Worm (Caenorhabditis elegans) whole organism, L1 larva: Measurements from ENCODE around the gene srh-265.

Source experiments
- C34B4.2 ChIP-seq: sonication (generic microtip); optimal IDR thresholded peaks from 2 replicates; lab custom pipeline; 2017; ENCODE audit warnings: mild to moderate bottlenecking, missing genetic modification characterization, missing compliant biosample characterization
- aly-2 ChIP-seq: fragments of 150-350 bp; optimal IDR thresholded peaks from 2 replicates; lab custom pipeline; 2014; ENCODE audit warnings: missing biosample characterization, missing genetic modification characterization
- blmp-1 ChIP-seq: fragments of 150-350 bp; optimal IDR thresholded peaks from 2 replicates; lab custom pipeline; 2014; ENCODE audit warnings: missing biosample characterization, missing genetic modification characterization
- ceh-63 ChIP-seq: fragments of 200-800 bp; sonication (Bioruptor generic); optimal IDR thresholded peaks from 2 replicates; lab custom pipeline; 2018; ENCODE audit warnings: mild to moderate bottlenecking, missing genetic modification characterization, missing compliant biosample characterization
- ceh-90 ChIP-seq: sonication (generic microtip); optimal IDR thresholded peaks from 2 replicates; lab custom pipeline; 2016; ENCODE audit warnings: missing genetic modification characterization, missing compliant biosample characterization
- ces-1 ChIP-seq: fragments of 150-350 bp; optimal IDR thresholded peaks from 2 replicates; lab custom pipeline; 2014; ENCODE audit warnings: missing biosample characterization, missing genetic modification reagents, missing genetic modification characterization
- efl-1 ChIP-seq, 4 experiments: fragments of 150-350 bp; optimal IDR thresholded peaks in 3 of 4; peaks in 1 of 4; 1 replicate in 1 of 4; 2 replicates in 3 of 4; lab custom pipeline; 2014; ENCODE audit warnings: missing biosample characterization in 2 of 4, missing genetic modification characterization in 2 of 4, missing genetic modification reagents in 2 of 4
- efl-3 ChIP-seq: fragments of 200-800 bp; sonication (Bioruptor generic); optimal IDR thresholded peaks from 2 replicates; lab custom pipeline; 2018; ENCODE audit warnings: mild to moderate bottlenecking, missing genetic modification characterization, missing compliant biosample characterization
- egl-13 ChIP-seq: sonication (generic microtip); optimal IDR thresholded peaks from 2 replicates; lab custom pipeline; 2016; ENCODE audit warnings: missing genotype, missing genetic modification reagents, missing genetic modification characterization, missing compliant biosample characterization
- elt-2 ChIP-seq: sonication (generic microtip); optimal IDR thresholded peaks from 2 replicates; lab custom pipeline; 2016; ENCODE audit warnings: missing genetic modification characterization, mild to moderate bottlenecking, inconsistent platforms, missing compliant biosample characterization, missing genetic modification reagents
- ets-5 ChIP-seq: fragments of 200-800 bp; sonication (Bioruptor generic); IDR thresholded peaks from 2 replicates; pipeline ENCODE4 v1.3.6; 2022; ENCODE audit warnings: missing genetic modification characterization, missing compliant biosample characterization
- fkh-4 ChIP-seq: sonication (generic microtip); optimal IDR thresholded peaks from 2 replicates; lab custom pipeline; 2016; ENCODE audit warnings: missing compliant biosample characterization, missing genetic modification characterization, borderline replicate concordance
- fkh-8 ChIP-seq: sonication (generic microtip); optimal IDR thresholded peaks from 2 replicates; lab custom pipeline; 2016; ENCODE audit warnings: mild to moderate bottlenecking, missing genetic modification characterization, missing compliant biosample characterization
- grh-1 ChIP-seq: fragments of 200-800 bp; sonication (Bioruptor generic); IDR thresholded peaks from 2 replicates; pipeline ENCODE4 v1.3.6; 2022; ENCODE audit warnings: missing genetic modification reagents, missing genetic modification characterization, missing compliant biosample characterization
- irx-1 ChIP-seq: sonication (generic microtip); optimal IDR thresholded peaks from 2 replicates; lab custom pipeline; 2016; ENCODE audit warnings: missing genetic modification characterization, missing compliant biosample characterization
- isw-1 ChIP-seq: fragments of 200-800 bp; sonication (Bioruptor generic); IDR thresholded peaks from 2 replicates; pipeline ENCODE4 v1.3.6; 2022; ENCODE audit warnings: missing genetic modification characterization, missing compliant biosample characterization
- jun-1 ChIP-seq: fragments of 150-350 bp; optimal IDR thresholded peaks from 2 replicates; lab custom pipeline; 2014; ENCODE audit warnings: missing biosample characterization, missing genetic modification reagents, missing genetic modification characterization
- lin-13 ChIP-seq: fragments of 150-350 bp; optimal IDR thresholded peaks from 2 replicates; lab custom pipeline; 2014; ENCODE audit warnings: missing biosample characterization, missing genetic modification reagents, missing genetic modification characterization
- lin-14 ChIP-seq: fragments of 200-800 bp; sonication (Bioruptor generic); optimal IDR thresholded peaks from 2 replicates; lab custom pipeline; 2018; ENCODE audit warnings: mild to moderate bottlenecking, missing genetic modification characterization, moderate library complexity, missing compliant biosample characterization
- lsy-2 ChIP-seq, 2 experiments: fragments of 150-350 bp; optimal IDR thresholded peaks; 2 replicates each; lab custom pipeline; 2014; ENCODE audit warnings: missing biosample characterization in 2 of 2, missing genetic modification characterization in 2 of 2
- mab-9 ChIP-seq: fragments of 200-800 bp; sonication (Bioruptor generic); IDR thresholded peaks from 2 replicates; pipeline ENCODE4 v1.3.6; 2022; ENCODE audit warnings: missing genetic modification reagents, missing genetic modification characterization, missing compliant biosample characterization
- nhr-12 ChIP-seq: sonication (generic microtip); optimal IDR thresholded peaks from 2 replicates; lab custom pipeline; 2017; ENCODE audit warnings: missing biosample characterization, missing genetic modification characterization
- nhr-77 ChIP-seq: fragments of 150-350 bp; optimal IDR thresholded peaks from 2 replicates; lab custom pipeline; 2014; ENCODE audit warnings: missing biosample characterization, missing genetic modification characterization
- skn-1 ChIP-seq: fragments of 150-350 bp; optimal IDR thresholded peaks from 2 replicates; lab custom pipeline; 2014; ENCODE audit warnings: missing biosample characterization, missing genetic modification characterization
- snpc-4 ChIP-seq: fragments of 150-350 bp; optimal IDR thresholded peaks from 2 replicates; lab custom pipeline; 2014; ENCODE audit warnings: missing biosample characterization, missing genetic modification characterization
- snu-23 ChIP-seq: sonication (generic microtip); optimal IDR thresholded peaks from 2 replicates; lab custom pipeline; 2016; ENCODE audit warnings: missing genetic modification characterization, missing compliant biosample characterization
- sup-37 ChIP-seq: fragments of 200-800 bp; sonication (Bioruptor generic); optimal IDR thresholded peaks from 2 replicates; lab custom pipeline; 2018; ENCODE audit warnings: mild to moderate bottlenecking, missing genetic modification characterization, missing compliant biosample characterization
- swsn-7 ChIP-seq: sonication (generic microtip); optimal IDR thresholded peaks from 2 replicates; lab custom pipeline; 2016; ENCODE audit warnings: missing genetic modification characterization, missing compliant biosample characterization
- tbx-2 ChIP-seq: sonication (generic microtip); optimal IDR thresholded peaks from 2 replicates; lab custom pipeline; 2016; ENCODE audit warnings: missing genetic modification characterization, missing compliant biosample characterization
- unc-30 ChIP-seq: sonication (generic microtip); optimal IDR thresholded peaks from 2 replicates; lab custom pipeline; 2017; ENCODE audit warnings: missing biosample characterization, missing genetic modification characterization
- vab-15 ChIP-seq: sonication (generic microtip); optimal IDR thresholded peaks from 2 replicates; lab custom pipeline; 2017; ENCODE audit warnings: missing genotype, mild to moderate bottlenecking, missing genetic modification characterization, missing compliant biosample characterization
- zag-1 ChIP-seq: fragments of 150-350 bp; optimal IDR thresholded peaks from 2 replicates; lab custom pipeline; 2014; ENCODE audit warnings: missing biosample characterization, missing genetic modification characterization

srh-265 gene

ce11 chrV:15442384-15442783 lies 26.3 kb downstream of the srh-265 start (continued):
- no peak for TF ChIP-seq snu-23 (GFP tag; lab: Kevin White, UChicago)
- TF ChIP-seq C34B4.2 (tag; lab: Kevin White, UChicago) = no peak

- TF ChIP-seq tbx-2 (tag; lab: Kevin White, UChicago) = no peak
These were observed 27.7 kb downstream of the srh-265 start, which contains the start of gene T26H5.10 for ce11 chrV:15443708-15444107. Gene T26H5.10, minus strand, starts transcription at chrV:15443808.

- no peak for TF ChIP-seq aly-2 (tag; lab: Kevin White, UChicago)
These were observed 28.1 kb downstream of the srh-265 start, which contains the start of gene T26H5.11 for ce11 chrV:15444188-15444587. Gene T26H5.11, minus strand, starts transcription at chrV:15444288.

ce11 chrV:15444615-15445014 lies 28.6 kb downstream of the srh-265 start, which contains the start of gene T26H5.9:
Gene T26H5.9, plus strand, starts transcription at chrV:15444916.
- peak; percentile 27 for TF ChIP-seq jun-1 (tag; lab: Kevin White, UChicago)
- TF ChIP-seq swsn-7 = no peak
- TF ChIP-seq mab-9 (GFP tag; lab: Robert Waterston, UW) = no peak
- peak; percentile 57 for TF ChIP-seq elt-2 (tag; lab: Kevin White, UChicago)

ce11 chrV:15445437-15445836 lies 29.4 kb downstream of the srh-265 start, which contains the start of gene srh-239:
Gene srh-239, plus strand, starts transcription at chrV:15445737.
- TF ChIP-seq nhr-12 (tag; lab: Kevin White, UChicago) (no peak), unc-30 (tag; lab: Kevin White, UChicago) (no peak), egl-13 (tag; lab: Kevin White, UChicago) (no peak), efl-3 (GFP tag; lab: Kevin White, UChicago) (no peak), swsn-7 (no peak), snu-23 (GFP tag; lab: Kevin White, UChicago) (no peak), skn-1 (no peak), ets-5 (GFP tag; lab: Robert Waterston, UW) (no peak), lin-14 (GFP tag; lab: Kevin White, UChicago) (no peak), isw-1 (GFP tag; lab: Robert Waterston, UW) (no peak), fkh-4 (tag; lab: Kevin White, UChicago) (no peak), ceh-63 (no peak), nhr-77 (no peak), grh-1 (GFP tag; lab: Robert Waterston, UW) (no peak), lin-13 (GFP tag; lab: Kevin White, UChicago) (no peak), lsy-2 (tag; optimal IDR thresholded peaks at IDR 0.05; lab: Kevin White, UChicago) (no peak), aly-2 (tag; lab: Kevin White, UChicago) (no peak), ceh-90 (no peak)

ce11 chrV:15448408-15448807 lies 32.4 kb downstream of the srh-265 start, which contains the start of gene T26H5.4:
Gene T26H5.4, minus strand, starts transcription at chrV:15448701.
- TF ChIP-seq efl-1 (optimal IDR thresholded peaks at IDR 0.05; lab: Kevin White, UChicago) (no peak), efl-1 (GFP tag; optimal IDR thresholded peaks at IDR 0.05 in 1 of 2; lab: Kevin White, UChicago) (peak in 1 of 2 experiments; percentile 73), vab-15 (tag; lab: Kevin White, UChicago) (no peak), elt-2 (tag; lab: Kevin White, UChicago) (peak; percentile 95)

- TF ChIP-seq ces-1 (no peak), fkh-8 (tag; lab: Kevin White, UChicago) (no peak), ets-5 (GFP tag; lab: Robert Waterston, UW) (no peak), snpc-4 (no peak), blmp-1 (no peak), zag-1 (tag; lab: Kevin White, UChicago) (no peak), irx-1 (tag; lab: Kevin White, UChicago) (no peak), sup-37 (GFP tag; lab: Kevin White, UChicago) (no peak)
These were observed 32.8 kb downstream of the srh-265 start, which contains the start of gene T26H5.14 for ce11 chrV:15448865-15449264. Gene T26H5.14, plus strand, starts transcription at chrV:15449165.
